Worm (Caenorhabditis elegans) whole organism, mixed stage, embryonic: ENCODE measurements around the gene srd-20.

ENCODE experiments used
- ces-1 ChIP-seq: fragments of 150-350 bp; optimal IDR thresholded peaks from 2 replicates; lab custom pipeline; 2014; ENCODE audit warnings: missing biosample characterization, missing genetic modification reagents, missing genetic modification characterization
- hlh-1 ChIP-seq: fragments of 150-350 bp; optimal IDR thresholded peaks from 2 replicates; lab custom pipeline; 2014; ENCODE audit warnings: missing biosample characterization, missing genetic modification reagents, missing genetic modification characterization
- nhr-28 ChIP-seq: fragments of 150-350 bp; optimal IDR thresholded peaks from 2 replicates; lab custom pipeline; 2014; ENCODE audit warnings: missing biosample characterization, missing genetic modification characterization
- snpc-4 ChIP-seq: fragments of 150-350 bp; optimal IDR thresholded peaks from 2 replicates; lab custom pipeline; 2014; ENCODE audit warnings: missing biosample characterization, missing genetic modification characterization

ce11 chrV:6099634-6100033 lies 44.2 kb downstream of the srd-20 start:
- TF ChIP-seq ces-1 (GFP tag; lab: Kevin White, UChicago) (no peak), snpc-4 (tag; lab: Kevin White, UChicago) (no peak), nhr-28 (no peak), hlh-1 (tag; lab: Kevin White, UChicago) (no peak)
